Worm (Caenorhabditis elegans) whole organism, L1 larva: ENCODE data around the gene asp-5.

Source experiments
- ama-1 ChIP-seq: fragments of 150-350 bp; optimal IDR thresholded peaks from 2 replicates; lab custom pipeline; 2014
- dpl-1 ChIP-seq, 3 experiments: fragments of 150-350 bp in 2 of 3; sonication (generic microtip) in 1 of 3; optimal IDR thresholded peaks; 2 replicates each; lab custom pipeline; 2014 to 2017; ENCODE audit warnings: missing biosample characterization in 3 of 3, missing genetic modification characterization in 3 of 3, missing genetic modification reagents in 3 of 3
- efl-1 ChIP-seq, 4 experiments: fragments of 150-350 bp; optimal IDR thresholded peaks in 3 of 4; peaks in 1 of 4; 1 replicate in 1 of 4; 2 replicates in 3 of 4; lab custom pipeline; 2014; ENCODE audit warnings: missing biosample characterization in 2 of 4, missing genetic modification characterization in 2 of 4, missing genetic modification reagents in 2 of 4
- elt-2 ChIP-seq: sonication (generic microtip); optimal IDR thresholded peaks from 2 replicates; lab custom pipeline; 2016; ENCODE audit warnings: missing genetic modification characterization, mild to moderate bottlenecking, inconsistent platforms, missing compliant biosample characterization, missing genetic modification reagents
- fos-1 ChIP-seq: fragments of 150-350 bp; optimal IDR thresholded peaks from 2 replicates; lab custom pipeline; 2014; ENCODE audit warnings: missing biosample characterization, missing genetic modification characterization
- jun-1 ChIP-seq: fragments of 150-350 bp; optimal IDR thresholded peaks from 2 replicates; lab custom pipeline; 2014; ENCODE audit warnings: missing biosample characterization, missing genetic modification reagents, missing genetic modification characterization
- mdl-1 ChIP-seq, 2 experiments: fragments of 150-350 bp; optimal IDR thresholded peaks; 2 replicates each; lab custom pipeline; 2014 to 2017; ENCODE audit warnings: missing biosample characterization in 2 of 2, missing genetic modification characterization in 2 of 2, inconsistent platforms in 1 of 2
- nhr-12 ChIP-seq: sonication (generic microtip); optimal IDR thresholded peaks from 2 replicates; lab custom pipeline; 2017; ENCODE audit warnings: missing biosample characterization, missing genetic modification characterization
- pag-3 ChIP-seq: sonication (generic microtip); optimal IDR thresholded peaks from 2 replicates; lab custom pipeline; 2017; ENCODE audit warnings: missing genetic modification characterization, mild to moderate bottlenecking, missing compliant biosample characterization, antibody characterized with exemption, borderline replicate concordance; ENCODE audit not compliant: insufficient read depth
- unc-30 ChIP-seq: sonication (generic microtip); optimal IDR thresholded peaks from 2 replicates; lab custom pipeline; 2017; ENCODE audit warnings: missing biosample characterization, missing genetic modification characterization
- unc-86 ChIP-seq: sonication (generic microtip); optimal IDR thresholded peaks from 2 replicates; lab custom pipeline; 2016; ENCODE audit warnings: missing genetic modification characterization, missing compliant biosample characterization
- unc-98 ChIP-seq: fragments of 200-800 bp; sonication (Bioruptor generic); IDR thresholded peaks from 2 replicates; pipeline ENCODE4 v1.3.6; 2022; ENCODE audit warnings: missing genetic modification characterization, missing compliant biosample characterization

ce11 chrV:8266232-8266631, 6.0 kb upstream of the asp-5 start, which contains the start of gene F21F8.5:
- TF ChIP-seq ama-1 (lab: Kevin White, UChicago): no peak
- TF ChIP-seq unc-98 (GFP tag; lab: Robert Waterston, UW): no peak
- TF ChIP-seq fos-1 (tag; lab: Kevin White, UChicago): no peak
- no peak for TF ChIP-seq unc-86 (tag; lab: Kevin White, UChicago)
- TF ChIP-seq dpl-1 (GFP tag; optimal IDR thresholded peaks at IDR 0.05; lab: Kevin White, UChicago): no peak
- no peak for TF ChIP-seq jun-1
- TF ChIP-seq mdl-1 (tag; optimal IDR thresholded peaks at IDR 0.05; lab: Kevin White, UChicago): no peak
- no peak for TF ChIP-seq pag-3 (tag; lab: Kevin White, UChicago)
- no peak for TF ChIP-seq unc-30 (tag; lab: Kevin White, UChicago)
- TF ChIP-seq nhr-12 (tag; lab: Kevin White, UChicago): no peak
- TF ChIP-seq elt-2 (tag; lab: Kevin White, UChicago): no peak
- TF ChIP-seq efl-1 (optimal IDR thresholded peaks at IDR 0.05; lab: Kevin White, UChicago): no peak
- no peak for TF ChIP-seq efl-1 (GFP tag; optimal IDR thresholded peaks at IDR 0.05 in 1 of 2; lab: Kevin White, UChicago)
